Fruit fly (Drosophila melanogaster): ENCODE results near the gene ND-51.
A peak's percentile ranks its signal among the peaks of the same experiment; 100 is the strongest.

Gene ND-51

DNA sequence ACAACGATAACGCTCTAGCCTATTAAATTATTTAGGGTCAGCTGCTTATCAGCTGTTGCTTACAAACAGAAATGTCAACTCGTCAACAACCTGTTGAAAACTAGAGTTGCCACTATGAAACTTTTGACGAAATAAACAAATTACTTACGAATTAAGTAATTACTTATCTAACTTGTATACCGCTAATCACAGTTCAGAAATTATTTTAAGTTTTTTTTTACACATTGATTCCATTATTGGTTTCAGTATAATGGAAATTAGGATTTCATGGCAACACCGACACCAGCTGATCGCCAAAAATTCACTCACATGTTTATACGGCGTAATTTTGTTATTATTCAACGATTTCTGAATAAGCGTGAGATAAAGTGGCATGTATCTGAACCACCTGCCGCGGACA is 24.7 kb downstream of the ND-51 start, which contains the start of the genes CG9117 and CG31643 (continued):
- no peak for TF ChIP-seq CG13894 (tag; optimal IDR thresholded peaks at IDR 0.05)
- no peak for TF ChIP-seq NK7.1 (GFP tag; optimal IDR thresholded peaks at IDR 0.05)
- peak; percentile 33 for TF ChIP-seq kay (GFP tag; optimal IDR thresholded peaks at IDR 0.05)
- no peak for TF ChIP-seq gsb-n (tag; optimal IDR thresholded peaks at IDR 0.05)
- TF ChIP-seq CG10431 (GFP tag; optimal IDR thresholded peaks at IDR 0.05), result no peak
- peak; percentile 57 for TF ChIP-seq CG10267 (tag; optimal IDR thresholded peaks at IDR 0.05)
- TF ChIP-seq usp (GFP tag; optimal IDR thresholded peaks at IDR 0.05), result no peak
- peak; percentile 43; the same call in 2 of the 3 replicates for TF ChIP-seq tgo (GFP tag; IDR thresholded peaks at IDR 0.05)
- TF ChIP-seq CG2129 (GFP tag; IDR thresholded peaks at IDR 0.05; ENCODE audit: partially characterized antibody), result no peak
- peak; percentile 21; the same call in 1 of the 2 replicates for TF ChIP-seq stc (GFP tag; IDR thresholded peaks at IDR 0.05)
- TF ChIP-seq Sry-δ (GFP tag; optimal IDR thresholded peaks at IDR 0.05), result peak; percentile 26
- peak; percentile 17 for TF ChIP-seq trh (GFP tag; optimal IDR thresholded peaks at IDR 0.05)
- TF ChIP-seq Ets97D (GFP tag; optimal IDR thresholded peaks at IDR 0.05), result peak; percentile 61
- TF ChIP-seq CG12236 (GFP tag; optimal IDR thresholded peaks at IDR 0.05), result peak; percentile 37
- TF ChIP-seq zfh2 (GFP tag; optimal IDR thresholded peaks at IDR 0.05), result peak; percentile 68
- TF ChIP-seq pan (optimal IDR thresholded peaks at IDR 0.05), result no peak
- no peak for TF ChIP-seq pan (GFP tag; optimal IDR thresholded peaks at IDR 0.05 in 1 of 2, IDR thresholded peaks at IDR 0.05 in 1 of 2)
- TF ChIP-seq abd-A (tag; optimal IDR thresholded peaks at IDR 0.05), result no peak
- no peak for TF ChIP-seq D (optimal IDR thresholded peaks at IDR 0.05)
- no peak for TF ChIP-seq D (GFP tag; optimal IDR thresholded peaks at IDR 0.05)
- TF ChIP-seq Deaf1 (tag; optimal IDR thresholded peaks at IDR 0.05), result no peak
- no peak for TF ChIP-seq ftz-f1 (GFP tag; optimal IDR thresholded peaks at IDR 0.05)
- peak; percentile 21; the same call in 1 of the 2 replicates for TF ChIP-seq Scr (GFP tag; IDR thresholded peaks at IDR 0.05; ENCODE audit: partially characterized antibody)
- no peak for TF ChIP-seq vfl (GFP tag; optimal IDR thresholded peaks at IDR 0.05)
- TF ChIP-seq CG12299 (tag; optimal IDR thresholded peaks at IDR 0.05), result peak; percentile 31
- no peak for TF ChIP-seq Ravus (GFP tag; IDR thresholded peaks at IDR 0.05)
- TF ChIP-seq MBD-R2 (GFP tag; IDR thresholded peaks at IDR 0.05), result peak; percentile 82
- peak; percentile 23 for TF ChIP-seq Hr3 (GFP tag; optimal IDR thresholded peaks at IDR 0.05)
- TF ChIP-seq Gsc (GFP tag; IDR thresholded peaks at IDR 0.05), result no peak
- TF ChIP-seq sim (GFP tag; IDR thresholded peaks at IDR 0.05), result no peak
- TF ChIP-seq Atf6 (GFP tag; IDR thresholded peaks at IDR 0.05), result peak; percentile 52; the same call in 1 of the 2 replicates
- no peak for TF ChIP-seq sna (GFP tag; IDR thresholded peaks at IDR 0.05; ENCODE audit: partially characterized antibody)
- no peak for TF ChIP-seq CG8281 (tag; optimal IDR thresholded peaks at IDR 0.05)
- no peak for TF ChIP-seq CG3065 (GFP tag; optimal IDR thresholded peaks at IDR 0.05)
- peak; percentile 66 for TF ChIP-seq PHDP (tag; optimal IDR thresholded peaks at IDR 0.05)
- TF ChIP-seq CG9932 (GFP tag; IDR thresholded peaks at IDR 0.05), result peak; percentile 60
- TF ChIP-seq sd (tag; optimal IDR thresholded peaks at IDR 0.05), result no peak
- TF ChIP-seq repo (GFP tag; optimal IDR thresholded peaks at IDR 0.05), result no peak
- peak; percentile 10 for TF ChIP-seq CG1602 (GFP tag; optimal IDR thresholded peaks at IDR 0.05)
- no peak for TF ChIP-seq ken (GFP tag; IDR thresholded peaks at IDR 0.05)
- TF ChIP-seq tx (GFP tag; optimal IDR thresholded peaks at IDR 0.05), result peak; percentile 58
- no peak for TF ChIP-seq CG7963 (GFP tag; IDR thresholded peaks at IDR 0.05; ENCODE audit: partially characterized antibody)
- peak; percentile 68 for TF ChIP-seq Xbp1 (GFP tag; optimal IDR thresholded peaks at IDR 0.05)
- TF ChIP-seq row (GFP tag; IDR thresholded peaks at IDR 0.05), result peak; percentile 78
- no peak for TF ChIP-seq fru (optimal IDR thresholded peaks at IDR 0.05)
- peak; percentile 14 for TF ChIP-seq CG12104 (GFP tag; optimal IDR thresholded peaks at IDR 0.05)
- no peak for TF ChIP-seq Sox100B (GFP tag; optimal IDR thresholded peaks at IDR 0.05)
- no peak for TF ChIP-seq CG10959 (GFP tag; IDR thresholded peaks at IDR 0.05)
- TF ChIP-seq CG4854 (GFP tag; optimal IDR thresholded peaks at IDR 0.05), result peak; percentile 10
- no peak for TF ChIP-seq hth (optimal IDR thresholded peaks at IDR 0.05)
- peak; percentile 41 for TF ChIP-seq CG18764 (GFP tag; optimal IDR thresholded peaks at IDR 0.05)
- TF ChIP-seq CG18619 (GFP tag; optimal IDR thresholded peaks at IDR 0.05), result no peak
- no peak for TF ChIP-seq CG14965 (GFP tag; optimal IDR thresholded peaks at IDR 0.05; ENCODE audit: borderline replicate concordance)
